Fruit fly (Drosophila melanogaster) whole organism, pupa: ENCODE data around the gene Ugt37A1.

Source experiments
- CG10348 ChIP-seq: fragments of 200-800 bp; sonication (Bioruptor generic); IDR thresholded peaks from 2 replicates; pipeline ENCODE4 v1.3.6; 2022; ENCODE audit warnings: missing biosample characterization, missing genetic modification characterization
- CG12605 ChIP-seq: fragments of 200-800 bp; sonication (Bioruptor generic); IDR thresholded peaks from 2 replicates; pipeline ENCODE4 v1.3.6; 2022; ENCODE audit warnings: missing biosample characterization, missing genetic modification characterization
- CG13204 ChIP-seq: fragments of 200-800 bp; sonication (Bioruptor generic); optimal IDR thresholded peaks from 2 replicates; lab custom pipeline; 2018; ENCODE audit warnings: missing biosample characterization, mild to moderate bottlenecking, missing genetic modification characterization, moderate library complexity
- CG14655 ChIP-seq: fragments of 200-800 bp; sonication (Bioruptor generic); optimal IDR thresholded peaks from 3 replicates; lab custom pipeline; 2017; ENCODE audit warnings: mild to moderate bottlenecking, missing biosample characterization, missing genetic modification reagents, missing genetic modification characterization
- CG15710 ChIP-seq: fragments of 200-800 bp; sonication (Bioruptor generic); optimal IDR thresholded peaks from 2 replicates; lab custom pipeline; 2018; ENCODE audit warnings: missing biosample characterization, mild to moderate bottlenecking, missing genetic modification characterization, moderate library complexity
- CG17806 ChIP-seq: fragments of 200-800 bp; sonication (Bioruptor generic); optimal IDR thresholded peaks from 2 replicates; lab custom pipeline; 2018; ENCODE audit warnings: missing biosample characterization, mild to moderate bottlenecking, missing genetic modification characterization, moderate library complexity
- CG32121 ChIP-seq: fragments of 200-800 bp; sonication (Bioruptor generic); IDR thresholded peaks from 2 replicates; pipeline ENCODE4 v1.3.6; 2022; ENCODE audit warnings: missing biosample characterization, missing genetic modification characterization
- CG34367 ChIP-seq: fragments of 200-800 bp; sonication (Bioruptor generic); optimal IDR thresholded peaks from 2 replicates; lab custom pipeline; 2018; ENCODE audit warnings: missing biosample characterization, mild to moderate bottlenecking, missing genetic modification characterization
- CG4496 ChIP-seq: fragments of 200-800 bp; sonication (Bioruptor generic); IDR thresholded peaks from 3 replicates; pipeline ENCODE4 v1.3.6; 2022; ENCODE audit warnings: missing biosample characterization, missing genetic modification characterization
- CG8159 ChIP-seq: fragments of 200-800 bp; sonication (Bioruptor generic); optimal IDR thresholded peaks from 3 replicates; lab custom pipeline; 2018; ENCODE audit warnings: missing biosample characterization, mild to moderate bottlenecking, missing genetic modification characterization, moderate library complexity
- CG8301 ChIP-seq: fragments of 200-800 bp; sonication (Bioruptor generic); optimal IDR thresholded peaks from 2 replicates; lab custom pipeline; 2018; ENCODE audit warnings: missing biosample characterization, mild to moderate bottlenecking, missing genetic modification characterization
- CG9948 ChIP-seq: fragments of 200-800 bp; sonication (Bioruptor generic); optimal IDR thresholded peaks from 2 replicates; lab custom pipeline; 2018; ENCODE audit warnings: missing biosample characterization, mild to moderate bottlenecking, missing genetic modification characterization, moderate library complexity
- D1 ChIP-seq: fragments of 200-800 bp; sonication (Bioruptor generic); optimal IDR thresholded peaks from 2 replicates; lab custom pipeline; 2018; ENCODE audit warnings: missing biosample characterization, mild to moderate bottlenecking, missing genetic modification characterization, moderate library complexity
- EcR ChIP-seq: fragments of 200-800 bp; sonication (Bioruptor generic); optimal IDR thresholded peaks from 3 replicates; lab custom pipeline; 2019; ENCODE audit warnings: missing biosample characterization, missing genetic modification characterization, mild to moderate bottlenecking, moderate library complexity, missing genetic modification reagents
- Ets98B ChIP-seq: fragments of 200-800 bp; sonication (Bioruptor generic); IDR thresholded peaks from 2 replicates; pipeline ENCODE4 v1.3.6; 2022; ENCODE audit warnings: missing biosample characterization, missing genetic modification characterization
- Pif1A ChIP-seq: fragments of 200-800 bp; sonication (Bioruptor generic); optimal IDR thresholded peaks from 3 replicates; lab custom pipeline; 2016; ENCODE audit warnings: missing biosample characterization, missing genetic modification characterization
- Pif1B ChIP-seq: fragments of 200-800 bp; sonication (Bioruptor generic); optimal IDR thresholded peaks from 3 replicates; lab custom pipeline; 2016; ENCODE audit warnings: missing biosample characterization, missing genetic modification characterization
- Snoo ChIP-seq: fragments of 200-800 bp; sonication (Bioruptor generic); optimal IDR thresholded peaks from 3 replicates; lab custom pipeline; 2017; ENCODE audit warnings: missing biosample characterization, mild to moderate bottlenecking, missing genetic modification characterization, inconsistent platforms
- fd96Ca ChIP-seq: fragments of 200-800 bp; sonication (Bioruptor generic); IDR thresholded peaks from 3 replicates; pipeline ENCODE4 v1.3.6; 2022; ENCODE audit warnings: missing biosample characterization, missing genetic modification characterization
- gl ChIP-seq: fragments of 200-800 bp; sonication (Bioruptor generic); optimal IDR thresholded peaks from 2 replicates; lab custom pipeline; 2018; ENCODE audit warnings: missing biosample characterization, mild to moderate bottlenecking, missing genetic modification characterization
- rn ChIP-seq: fragments of 200-800 bp; sonication (Bioruptor generic); IDR thresholded peaks from 2 replicates; pipeline ENCODE4 v1.3.6; 2022; ENCODE audit warnings: missing biosample characterization, missing genetic modification characterization

Ugt37A1 gene

dm6 chr2L:20337800-20338199, 36.1 kb downstream of the Ugt37A1 start:
- TF ChIP-seq CG15710 (tag; lab: Kevin White, UChicago): no peak
- no peak for TF ChIP-seq gl (tag; lab: Kevin White, UChicago)
- TF ChIP-seq CG10348 (GFP tag; lab: Robert Waterston, UW): no peak
- no peak for TF ChIP-seq CG34367 (tag; lab: Kevin White, UChicago)
- TF ChIP-seq Ets98B (GFP tag; lab: Robert Waterston, UW): no peak
- TF ChIP-seq CG12605 (GFP tag; lab: Robert Waterston, UW): no peak
- TF ChIP-seq fd96Ca (GFP tag; lab: Robert Waterston, UW): no peak
- no peak for TF ChIP-seq CG4496 (GFP tag; lab: Robert Waterston, UW)
- TF ChIP-seq CG13204 (GFP tag; lab: Kevin White, UChicago): no peak
- TF ChIP-seq CG8301 (tag; lab: Kevin White, UChicago): no peak
- TF ChIP-seq CG17806: no peak
- TF ChIP-seq CG9948 (tag; lab: Kevin White, UChicago): no peak
- TF ChIP-seq, all 21 proteins: peak for 0

DNA sequence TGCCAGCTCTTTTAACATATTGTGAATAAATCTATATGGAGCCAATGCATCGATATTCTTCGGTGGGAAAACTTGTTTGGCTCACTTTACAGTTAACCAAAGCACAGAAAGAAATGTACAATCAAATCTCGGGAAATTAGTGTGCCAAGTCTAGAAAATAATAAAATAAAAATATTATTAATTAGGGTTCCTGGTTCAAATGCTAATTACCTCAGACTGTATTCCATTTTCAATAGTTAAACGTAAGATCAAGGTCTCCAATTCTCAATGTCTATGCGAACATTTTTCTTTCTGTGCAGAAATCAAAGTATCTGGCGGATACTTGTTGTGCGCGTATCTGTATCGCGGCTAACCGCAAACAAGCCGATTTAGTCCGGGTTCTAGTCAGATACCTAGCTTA, 39.0 kb downstream of the Ugt37A1 start:
- peak; percentile 44 for TF ChIP-seq Pif1A (GFP tag; lab: Kevin White, UChicago)
- peak; percentile 49; the same call in 1 of the 2 replicates for TF ChIP-seq CG12605 (GFP tag; lab: Robert Waterston, UW)
- peak; percentile 57 for TF ChIP-seq CG15710 (tag; lab: Kevin White, UChicago)
- peak; percentile 53 for TF ChIP-seq CG10348 (GFP tag; lab: Robert Waterston, UW)
- TF ChIP-seq Pif1B: peak; percentile 56
- peak; percentile 70; the same call in 2 of the 3 replicates for TF ChIP-seq fd96Ca (GFP tag; lab: Robert Waterston, UW)
- peak; percentile 84 for TF ChIP-seq Ets98B (GFP tag; lab: Robert Waterston, UW)
- TF ChIP-seq Snoo (tag; lab: Kevin White, UChicago): no peak
- TF ChIP-seq CG9948 (tag; lab: Kevin White, UChicago): peak; percentile 39
- TF ChIP-seq CG13204 (GFP tag; lab: Kevin White, UChicago): no peak
- TF ChIP-seq CG8301 (tag; lab: Kevin White, UChicago): peak; percentile 89
- TF ChIP-seq rn (GFP tag; lab: Robert Waterston, UW): no peak; the same call in 1 of the 2 replicates
- TF ChIP-seq D1 (tag; lab: Kevin White, UChicago): no peak
- TF ChIP-seq CG4496 (GFP tag; lab: Robert Waterston, UW): peak; percentile 85
- TF ChIP-seq CG17806: peak; percentile 41
- TF ChIP-seq gl (tag; lab: Kevin White, UChicago): no peak
- peak; percentile 88 for TF ChIP-seq CG14655 (GFP tag; lab: Kevin White, UChicago)
- TF ChIP-seq CG8159 (tag; lab: Kevin White, UChicago): peak; percentile 45
- peak; percentile 80 for TF ChIP-seq CG32121 (GFP tag; lab: Robert Waterston, UW)
- TF ChIP-seq EcR: no peak
- peak; percentile 43 for TF ChIP-seq CG34367 (tag; lab: Kevin White, UChicago)
- TF ChIP-seq, all 21 proteins: peak for 15

dm6 chr2L:20332978-20333377, 40.9 kb downstream of the Ugt37A1 start:
- TF ChIP-seq CG4496 (GFP tag; lab: Robert Waterston, UW) (peak; percentile 12; the same call in 1 of the 3 replicates), CG8159 (tag; lab: Kevin White, UChicago) (no peak), fd96Ca (GFP tag; lab: Robert Waterston, UW) (0 out of 3 replicates have a peak, but pooled peaks have one; percentile 12)

- no peak for TF ChIP-seq Pif1A (GFP tag; lab: Kevin White, UChicago)
- TF ChIP-seq, all 21 proteins: peak for 0
Measured at dm6 chr2L:20329612-20330011, 44.3 kb downstream of the Ugt37A1 start.

dm6 chr2L:20328569-20328968, 45.3 kb downstream of the Ugt37A1 start:
- TF ChIP-seq EcR (no peak), CG15710 (tag; lab: Kevin White, UChicago) (no peak), CG13204 (GFP tag; lab: Kevin White, UChicago) (no peak), CG10348 (GFP tag; lab: Robert Waterston, UW) (no peak; the same call in 1 of the 2 replicates), gl (tag; lab: Kevin White, UChicago) (no peak), Pif1A (GFP tag; lab: Kevin White, UChicago) (peak; percentile 29), Pif1B (no peak), Snoo (tag; lab: Kevin White, UChicago) (no peak), CG8159 (tag; lab: Kevin White, UChicago) (no peak), CG12605 (GFP tag; lab: Robert Waterston, UW) (no peak), CG17806 (no peak), CG4496 (GFP tag; lab: Robert Waterston, UW) (peak; percentile 81; the same call in 2 of the 3 replicates), D1 (tag; lab: Kevin White, UChicago) (no peak), CG34367 (tag; lab: Kevin White, UChicago) (no peak), CG14655 (GFP tag; lab: Kevin White, UChicago) (peak; percentile 80), Ets98B (GFP tag; lab: Robert Waterston, UW) (no peak), CG32121 (GFP tag; lab: Robert Waterston, UW) (peak; percentile 53; the same call in 1 of the 2 replicates), CG9948 (tag; lab: Kevin White, UChicago) (no peak), fd96Ca (GFP tag; lab: Robert Waterston, UW) (peak; percentile 76), rn (GFP tag; lab: Robert Waterston, UW) (no peak), CG8301 (tag; lab: Kevin White, UChicago) (peak; percentile 84)
- TF ChIP-seq, all 21 proteins: peak for 6

- TF ChIP-seq gl (tag; lab: Kevin White, UChicago) (no peak), CG12605 (GFP tag; lab: Robert Waterston, UW) (no peak), CG34367 (tag; lab: Kevin White, UChicago) (no peak), D1 (tag; lab: Kevin White, UChicago) (no peak), CG32121 (GFP tag; lab: Robert Waterston, UW) (no peak), Pif1A (GFP tag; lab: Kevin White, UChicago) (peak; percentile 42), Ets98B (GFP tag; lab: Robert Waterston, UW) (no peak), CG8159 (tag; lab: Kevin White, UChicago) (no peak), CG8301 (tag; lab: Kevin White, UChicago) (peak; percentile 65), CG13204 (GFP tag; lab: Kevin White, UChicago) (no peak), EcR (no peak), CG17806 (no peak), CG9948 (tag; lab: Kevin White, UChicago) (peak; percentile 21), CG14655 (GFP tag; lab: Kevin White, UChicago) (peak; percentile 72), rn (GFP tag; lab: Robert Waterston, UW) (no peak), fd96Ca (GFP tag; lab: Robert Waterston, UW) (0 out of 3 replicates have a peak, but pooled peaks have one; percentile 48), Pif1B (peak; percentile 23), CG15710 (tag; lab: Kevin White, UChicago) (no peak), Snoo (tag; lab: Kevin White, UChicago) (no peak), CG10348 (GFP tag; lab: Robert Waterston, UW) (no peak), CG4496 (GFP tag; lab: Robert Waterston, UW) (no peak)
Measured at dm6 chr2L:20327963-20328362, 45.9 kb downstream of the Ugt37A1 start.
